Fruit fly (Drosophila melanogaster) Kc167 (cell line): ENCODE measurements around the gene Ktch.

Experiments used
- Myc ChIP-seq: fragments of >200 bp; optimal IDR thresholded peaks from 2 replicates; lab custom pipeline; 2017; ENCODE audit warnings: missing external identifiers
- Sin3A ChIP-seq: fragments of >200 bp; optimal IDR thresholded peaks from 2 replicates; lab custom pipeline; 2018; ENCODE audit warnings: missing external identifiers
- h ChIP-seq: fragments of >200 bp; optimal IDR thresholded peaks from 3 replicates; lab custom pipeline; 2018; ENCODE audit warnings: missing external identifiers
- insv ChIP-seq: fragments of >200 bp; optimal IDR thresholded peaks from 3 replicates; lab custom pipeline; 2018; ENCODE audit warnings: missing external identifiers
- psq ChIP-seq: fragments of >200 bp; optimal IDR thresholded peaks from 2 replicates; lab custom pipeline; 2017; ENCODE audit warnings: missing external identifiers
- ttk ChIP-seq: sonication (Bioruptor generic); optimal IDR thresholded peaks from 2 replicates; lab custom pipeline; 2017; ENCODE audit warnings: missing external identifiers

Ktch gene

dm6 chr3R:31089985-31090384 is 40.5 kb downstream of the Ktch start:
- TF ChIP-seq Myc = no peak
- TF ChIP-seq h (lab: Kevin White, UChicago) = no peak
- TF ChIP-seq psq (lab: Kevin White, UChicago) = no peak
- no peak for TF ChIP-seq ttk (lab: Kevin White, UChicago)
- TF ChIP-seq Sin3A (lab: Kevin White, UChicago) = no peak
- no peak for TF ChIP-seq insv (lab: Kevin White, UChicago)

dm6 chr3R:31086394-31086793 is 44.1 kb downstream of the Ktch start:
- no peak for TF ChIP-seq h (lab: Kevin White, UChicago)
- TF ChIP-seq ttk (lab: Kevin White, UChicago) = no peak
- TF ChIP-seq Myc = no peak
- TF ChIP-seq insv (lab: Kevin White, UChicago) = no peak
- TF ChIP-seq psq (lab: Kevin White, UChicago) = no peak
- TF ChIP-seq Sin3A (lab: Kevin White, UChicago) = no peak
